Fruit fly (Drosophila melanogaster) whole organism, wandering third instar larva: ENCODE data around the gene Rab3-GAP.

Experiments used
- CG32264 ChIP-seq: fragments of 200-800 bp; sonication (Bioruptor generic); optimal IDR thresholded peaks from 2 replicates; lab custom pipeline; 2016; ENCODE audit warnings: missing biosample characterization, missing genetic modification characterization
- Hr78 ChIP-seq: fragments of >200 bp; optimal IDR thresholded peaks from 2 replicates; lab custom pipeline; 2017; ENCODE audit warnings: missing biosample characterization, missing genetic modification characterization
- Rel ChIP-seq, 2 experiments: fragments of 200-800 bp; sonication (Bioruptor generic) in 1 of 2; optimal IDR thresholded peaks; 2 replicates in 1 of 2; 3 replicates in 1 of 2; lab custom pipeline; 2016 to 2019; ENCODE audit warnings: mild to moderate bottlenecking in 2 of 2, missing biosample characterization in 2 of 2, missing genetic modification characterization in 2 of 2, moderate library complexity in 1 of 2
- Sp1 ChIP-seq: fragments of 200-800 bp; sonication (Bioruptor generic); optimal IDR thresholded peaks from 3 replicates; lab custom pipeline; 2019; ENCODE audit warnings: missing biosample characterization, mild to moderate bottlenecking, missing genetic modification characterization, moderate library complexity
- lola ChIP-seq: fragments of >200 bp; optimal IDR thresholded peaks from 2 replicates; lab custom pipeline; 2017; ENCODE audit warnings: missing biosample characterization, missing genetic modification characterization
- rgr ChIP-seq: fragments of 200-800 bp; sonication (Bioruptor generic); optimal IDR thresholded peaks from 3 replicates; lab custom pipeline; 2016; ENCODE audit warnings: missing biosample characterization, mild to moderate bottlenecking, missing genetic modification characterization
- usp ChIP-seq: fragments of >200 bp; optimal IDR thresholded peaks from 2 replicates; lab custom pipeline; 2017; ENCODE audit warnings: missing biosample characterization, missing genetic modification characterization

dm6 chr2L:12044613-12045350 lies 18.2 kb downstream of the Rab3-GAP start, which contains the start of gene CG6785:
- TF ChIP-seq Hr78 (GFP tag; lab: Kevin White, UChicago) (no peak), lola (GFP tag; lab: Kevin White, UChicago) (no peak), Sp1 (GFP tag; lab: Kevin White, UChicago) (peak; percentile 86), usp (GFP tag; lab: Kevin White, UChicago) (no peak), CG32264 (GFP tag; lab: Kevin White, UChicago) (peak; percentile 72), Rel (GFP tag; optimal IDR thresholded peaks at IDR 0.05; lab: Kevin White, UChicago) (peak; percentile 33), Rel (tag; optimal IDR thresholded peaks at IDR 0.05; lab: Kevin White, UChicago) (peak; percentile 73), rgr (GFP tag; lab: Kevin White, UChicago) (peak; percentile 92)
